Fruit fly (Drosophila melanogaster): ENCODE results near the gene aly.

The aly gene

dm6 chr3L:2980856-2981255 lies 45.5 kb downstream of the aly start, which contains the start of gene CPT2 (continued):
- TF ChIP-seq CG42726 (GFP tag; IDR thresholded peaks at IDR 0.05; ENCODE audit: partially characterized antibody) (peak; percentile 38; the same call in 1 of the 2 replicates), CG13287 (GFP tag; IDR thresholded peaks at IDR 0.05; ENCODE audit: partially characterized antibody) (peak; percentile 74), CG32772 (GFP tag; IDR thresholded peaks at IDR 0.05) (no peak), en (GFP tag; optimal IDR thresholded peaks at IDR 0.05) (no peak), CG34224 (GFP tag; IDR thresholded peaks at IDR 0.05; ENCODE audit: partially characterized antibody) (peak; percentile 87), stwl (tag; optimal IDR thresholded peaks at IDR 0.05) (peak; percentile 51), Dll (GFP tag; IDR thresholded peaks at IDR 0.05; ENCODE audit: partially characterized antibody) (peak; percentile 82), CkIIα-i1 (GFP tag; IDR thresholded peaks at IDR 0.05) (no peak), Bgb (GFP tag; IDR thresholded peaks at IDR 0.05; ENCODE audit: partially characterized antibody) (peak; percentile 70), Six4 (GFP tag; optimal IDR thresholded peaks at IDR 0.05) (no peak), CG9727 (GFP tag; optimal IDR thresholded peaks at IDR 0.05) (no peak), CG4360 (GFP tag; IDR thresholded peaks at IDR 0.05) (peak; percentile 66; the same call in 1 of the 2 replicates), chinmo (GFP tag; IDR thresholded peaks at IDR 0.05; ENCODE audit: partially characterized antibody) (0 out of 4 replicates have a peak, but pooled peaks have one; percentile 33), knrl (GFP tag; IDR thresholded peaks at IDR 0.05; ENCODE audit: partially characterized antibody) (peak; percentile 47; the same call in 1 of the 3 replicates), tx (GFP tag; optimal IDR thresholded peaks at IDR 0.05) (no peak), CG5180 (GFP tag; optimal IDR thresholded peaks at IDR 0.05) (no peak), MBD-R2 (GFP tag; IDR thresholded peaks at IDR 0.05) (peak; percentile 95), tna (GFP tag; IDR thresholded peaks at IDR 0.05; ENCODE audit: partially characterized antibody) (peak; percentile 52; the same call in 1 of the 2 replicates), CG6791 (GFP tag; IDR thresholded peaks at IDR 0.05; ENCODE audit: partially characterized antibody) (peak; percentile 74), ato (GFP tag; IDR thresholded peaks at IDR 0.05; ENCODE audit: partially characterized antibody) (no peak), phol (tag; optimal IDR thresholded peaks at IDR 0.05) (no peak), Nf-YC (tag; optimal IDR thresholded peaks at IDR 0.05) (no peak), CG15514 (GFP tag; optimal IDR thresholded peaks at IDR 0.05) (peak; percentile 76), Dref (GFP tag; IDR thresholded peaks at IDR 0.05) (peak; percentile 53), mam (GFP tag; optimal IDR thresholded peaks at IDR 0.05) (no peak), Dp (GFP tag; optimal IDR thresholded peaks at IDR 0.05) (peak; percentile 71), CG8944 (GFP tag; optimal IDR thresholded peaks at IDR 0.05) (no peak), HLH4C (GFP tag; IDR thresholded peaks at IDR 0.05; ENCODE audit: partially characterized antibody) (peak; percentile 61), pzg (GFP tag; optimal IDR thresholded peaks at IDR 0.05) (peak; percentile 44)

Data from whole organism, embryonic.